Worm (Caenorhabditis elegans) whole organism, L3 larva: ENCODE results near the gene Y66A7A.7.

Experiments used
- ama-1 ChIP-seq: fragments of 150-350 bp; optimal IDR thresholded peaks from 2 replicates; lab custom pipeline; 2018
- ceh-28 ChIP-seq: fragments of 150-350 bp; optimal IDR thresholded peaks from 2 replicates; lab custom pipeline; 2014; ENCODE audit warnings: missing biosample characterization, missing genetic modification reagents, missing genetic modification characterization
- elt-2 ChIP-seq: sonication (generic microtip); optimal IDR thresholded peaks from 2 replicates; lab custom pipeline; 2016; ENCODE audit warnings: missing genetic modification reagents, mild to moderate bottlenecking, missing genetic modification characterization, missing compliant biosample characterization
- elt-3 ChIP-seq, 3 experiments: fragments of 150-350 bp in 1 of 3; sonication (generic microtip) in 2 of 3; optimal IDR thresholded peaks; 2 replicates in 2 of 3; 4 replicates in 1 of 3; lab custom pipeline; 2014 to 2017; ENCODE audit warnings: missing biosample characterization in 3 of 3, missing genetic modification characterization in 3 of 3
- fos-1 ChIP-seq: fragments of 150-350 bp; optimal IDR thresholded peaks from 2 replicates; lab custom pipeline; 2014; ENCODE audit warnings: missing biosample characterization, missing genetic modification characterization
- ztf-11 ChIP-seq: fragments of 150-350 bp; optimal IDR thresholded peaks from 2 replicates; lab custom pipeline; 2014; ENCODE audit warnings: missing biosample characterization, missing genetic modification characterization

DNA sequence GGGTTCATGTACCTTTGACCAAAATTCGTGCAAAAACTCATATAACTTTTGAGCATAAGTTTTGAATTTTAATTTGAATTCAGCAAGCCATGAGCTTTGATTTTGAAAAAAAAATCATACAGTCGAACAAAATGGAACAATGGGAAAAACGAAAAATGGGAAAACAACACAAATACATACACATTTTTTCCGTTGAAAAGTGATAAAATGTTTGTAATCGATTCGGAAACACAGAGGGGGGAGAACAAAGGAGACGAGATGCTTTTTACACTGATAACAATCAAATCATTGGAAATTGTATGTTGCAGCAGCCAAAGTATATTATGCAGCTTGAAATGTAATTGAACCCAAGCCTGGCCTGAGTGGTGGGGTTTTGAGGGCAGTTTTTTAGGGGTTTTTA lies 1.9 kb upstream of the Y66A7A.7 start:
- TF ChIP-seq ama-1 (lab: Kevin White, UChicago) (no peak), elt-3 (tag; optimal IDR thresholded peaks at IDR 0.05; lab: Kevin White, UChicago) (no peak), ztf-11 (no peak), fos-1 (tag; lab: Kevin White, UChicago) (no peak), elt-2 (tag; lab: Kevin White, UChicago) (peak; percentile 46), ceh-28 (no peak)
